Worm (Caenorhabditis elegans) whole organism, L3 larva: ENCODE data around the gene cyc-2.1.

Experiments used
- R02D3.7 ChIP-seq: fragments of 150-350 bp; optimal IDR thresholded peaks from 2 replicates; lab custom pipeline; 2014; ENCODE audit warnings: missing biosample characterization, missing genetic modification characterization
- ZK546.5 ChIP-seq: sonication (generic microtip); optimal IDR thresholded peaks from 2 replicates; lab custom pipeline; 2017; ENCODE audit warnings: missing biosample characterization, missing genetic modification characterization
- aly-2 ChIP-seq: fragments of 150-350 bp; optimal IDR thresholded peaks from 2 replicates; lab custom pipeline; 2014; ENCODE audit warnings: missing biosample characterization, missing genetic modification characterization
- ama-1 ChIP-seq: fragments of 150-350 bp; optimal IDR thresholded peaks from 2 replicates; lab custom pipeline; 2018
- ceh-28 ChIP-seq: fragments of 150-350 bp; optimal IDR thresholded peaks from 2 replicates; lab custom pipeline; 2014; ENCODE audit warnings: missing biosample characterization, missing genetic modification reagents, missing genetic modification characterization
- ceh-82 ChIP-seq: fragments of 150-350 bp; optimal IDR thresholded peaks from 2 replicates; lab custom pipeline; 2014; ENCODE audit warnings: missing biosample characterization, missing genetic modification characterization
- daf-12 ChIP-seq: fragments of 150-350 bp; optimal IDR thresholded peaks from 2 replicates; lab custom pipeline; 2014; ENCODE audit warnings: missing biosample characterization, missing genetic modification reagents, missing genetic modification characterization
- egl-27 ChIP-seq: sonication (generic microtip); optimal IDR thresholded peaks from 4 replicates; lab custom pipeline; 2017; ENCODE audit warnings: missing biosample characterization, missing genetic modification reagents, missing genetic modification characterization
- egl-5 ChIP-seq: fragments of 150-350 bp; optimal IDR thresholded peaks from 2 replicates; lab custom pipeline; 2017; ENCODE audit warnings: missing biosample characterization, missing genetic modification reagents, missing genetic modification characterization, inconsistent platforms
- elt-2 ChIP-seq: sonication (generic microtip); optimal IDR thresholded peaks from 2 replicates; lab custom pipeline; 2016; ENCODE audit warnings: missing genetic modification reagents, mild to moderate bottlenecking, missing genetic modification characterization, missing compliant biosample characterization
- elt-3 ChIP-seq, 3 experiments: fragments of 150-350 bp in 1 of 3; sonication (generic microtip) in 2 of 3; optimal IDR thresholded peaks; 2 replicates in 2 of 3; 4 replicates in 1 of 3; lab custom pipeline; 2014 to 2017; ENCODE audit warnings: missing biosample characterization in 3 of 3, missing genetic modification characterization in 3 of 3
- eor-1 ChIP-seq, 2 experiments: fragments of 150-350 bp; optimal IDR thresholded peaks; 2 replicates each; lab custom pipeline; 2014 to 2018; ENCODE audit warnings: missing biosample characterization in 2 of 2, missing genetic modification characterization in 2 of 2
- fkh-10 ChIP-seq: sonication (generic microtip); optimal IDR thresholded peaks from 2 replicates; lab custom pipeline; 2017; ENCODE audit warnings: missing biosample characterization, missing genetic modification reagents, missing genetic modification characterization
- fkh-2 ChIP-seq: fragments of 150-350 bp; optimal IDR thresholded peaks from 2 replicates; lab custom pipeline; 2014; ENCODE audit warnings: missing biosample characterization, missing genetic modification reagents, missing genetic modification characterization
- fos-1 ChIP-seq: fragments of 150-350 bp; optimal IDR thresholded peaks from 2 replicates; lab custom pipeline; 2014; ENCODE audit warnings: missing biosample characterization, missing genetic modification characterization
- hmg-11 ChIP-seq: sonication (generic microtip); optimal IDR thresholded peaks from 2 replicates; lab custom pipeline; 2016; ENCODE audit warnings: missing genetic modification characterization, missing compliant biosample characterization
- jun-1 ChIP-seq: fragments of 150-350 bp; optimal IDR thresholded peaks from 2 replicates; lab custom pipeline; 2014; ENCODE audit warnings: missing biosample characterization, missing genetic modification reagents, missing genetic modification characterization
- lin-15B ChIP-seq: fragments of 150-350 bp; optimal IDR thresholded peaks from 2 replicates; lab custom pipeline; 2014; ENCODE audit warnings: missing biosample characterization, missing genetic modification characterization
- lin-39 ChIP-seq: fragments of 150-350 bp; optimal IDR thresholded peaks from 2 replicates; lab custom pipeline; 2018; ENCODE audit warnings: missing biosample characterization, missing genetic modification reagents, missing genetic modification characterization
- lsy-12 ChIP-seq: sonication (generic microtip); optimal IDR thresholded peaks from 2 replicates; lab custom pipeline; 2016; ENCODE audit warnings: mild to moderate bottlenecking, missing genetic modification characterization, missing compliant biosample characterization
- mml-1 ChIP-seq: fragments of 150-350 bp; sonication (generic microtip); optimal IDR thresholded peaks from 3 replicates; lab custom pipeline; 2014; ENCODE audit warnings: missing biosample characterization, missing genetic modification characterization
- nfya-1 ChIP-seq: sonication (generic microtip); optimal IDR thresholded peaks from 2 replicates; lab custom pipeline; 2017; ENCODE audit warnings: missing genetic modification characterization, mild to moderate bottlenecking, missing compliant biosample characterization, antibody characterized with exemption, moderate library complexity; ENCODE audit not compliant: insufficient read depth
- nhr-11 ChIP-seq: fragments of 150-350 bp; optimal IDR thresholded peaks from 2 replicates; lab custom pipeline; 2014; ENCODE audit warnings: missing biosample characterization, missing genetic modification characterization
- nhr-23 ChIP-seq: fragments of 150-350 bp; optimal IDR thresholded peaks from 2 replicates; lab custom pipeline; 2014; ENCODE audit warnings: missing biosample characterization, missing genetic modification reagents, missing genetic modification characterization
- nhr-25 ChIP-seq: sonication (generic microtip); optimal IDR thresholded peaks from 2 replicates; lab custom pipeline; 2017; ENCODE audit warnings: missing biosample characterization, missing genetic modification characterization
- nhr-28 ChIP-seq: fragments of 150-350 bp; optimal IDR thresholded peaks from 2 replicates; lab custom pipeline; 2014; ENCODE audit warnings: missing biosample characterization, missing genetic modification characterization
- nhr-43 ChIP-seq: sonication (generic microtip); optimal IDR thresholded peaks from 2 replicates; lab custom pipeline; 2016; ENCODE audit warnings: mild to moderate bottlenecking, missing genetic modification characterization, missing compliant biosample characterization; ENCODE audit not compliant: poor library complexity, severe bottlenecking
- nhr-67 ChIP-seq: fragments of 150-350 bp; optimal IDR thresholded peaks from 2 replicates; lab custom pipeline; 2014; ENCODE audit warnings: missing biosample characterization, missing genetic modification characterization
- nhr-76 ChIP-seq: fragments of 150-350 bp; sonication (generic microtip); optimal IDR thresholded peaks from 5 replicates; lab custom pipeline; 2014; ENCODE audit warnings: missing biosample characterization, missing genetic modification characterization
- nhr-77 ChIP-seq: fragments of 150-350 bp; optimal IDR thresholded peaks from 2 replicates; lab custom pipeline; 2014; ENCODE audit warnings: missing biosample characterization, missing genetic modification characterization
- pha-4 ChIP-seq: fragments of 150-350 bp; optimal IDR thresholded peaks from 2 replicates; lab custom pipeline; 2014; ENCODE audit warnings: missing biosample characterization, missing genetic modification reagents, missing genetic modification characterization
- pqm-1 ChIP-seq: fragments of 150-350 bp; optimal IDR thresholded peaks from 2 replicates; lab custom pipeline; 2017; ENCODE audit warnings: missing biosample characterization, missing genetic modification characterization, inconsistent platforms
- sea-2 ChIP-seq: fragments of 150-350 bp; sonication (generic microtip); optimal IDR thresholded peaks from 4 replicates; lab custom pipeline; 2014; ENCODE audit warnings: missing biosample characterization, missing genetic modification reagents, missing genetic modification characterization
- snpc-4 ChIP-seq: fragments of 150-350 bp; optimal IDR thresholded peaks from 2 replicates; lab custom pipeline; 2014; ENCODE audit warnings: missing biosample characterization, missing genetic modification characterization
- tbx-2 ChIP-seq: sonication (generic microtip); optimal IDR thresholded peaks from 2 replicates; lab custom pipeline; 2016; ENCODE audit warnings: mild to moderate bottlenecking, missing genetic modification characterization, missing compliant biosample characterization
- unc-62 ChIP-seq: fragments of 150-350 bp; sonication (generic microtip); optimal IDR thresholded peaks from 4 replicates; lab custom pipeline; 2014; ENCODE audit warnings: missing biosample characterization, missing genetic modification reagents, missing genetic modification characterization
- ztf-4 ChIP-seq: fragments of 150-350 bp; optimal IDR thresholded peaks from 2 replicates; lab custom pipeline; 2014; ENCODE audit warnings: missing biosample characterization, missing genetic modification characterization

The cyc-2.1 gene

ce11 chrIV:4745422-4745821 is 3.4 kb downstream of the cyc-2.1 start, which contains the start of gene timm-17B.1 (continued):
- TF ChIP-seq nfya-1 (tag; lab: Kevin White, UChicago) (peak; percentile 81), fos-1 (no peak), tbx-2 (tag; lab: Kevin White, UChicago) (peak; percentile 49), sea-2 (GFP tag; lab: Kevin White, UChicago) (no peak), jun-1 (tag; lab: Kevin White, UChicago) (no peak), pha-4 (tag; lab: Kevin White, UChicago) (peak; percentile 79), mml-1 (tag; lab: Kevin White, UChicago) (no peak), elt-2 (tag; lab: Kevin White, UChicago) (peak; percentile 25), nhr-43 (tag; lab: Kevin White, UChicago) (peak; percentile 75), hmg-11 (tag; lab: Kevin White, UChicago) (peak; percentile 45), egl-5 (tag; lab: Kevin White, UChicago) (no peak), elt-3 (tag; optimal IDR thresholded peaks at IDR 0.05; lab: Kevin White, UChicago) (no peak), fkh-10 (GFP tag; lab: Kevin White, UChicago) (no peak), pqm-1 (tag; lab: Kevin White, UChicago) (no peak), ama-1 (no peak), daf-12 (no peak), ztf-4 (tag; lab: Kevin White, UChicago) (no peak), ceh-28 (tag; lab: Kevin White, UChicago) (peak; percentile 57), eor-1 (tag; optimal IDR thresholded peaks at IDR 0.05; lab: Kevin White, UChicago) (no peak), aly-2 (tag; lab: Kevin White, UChicago) (no peak)

- TF ChIP-seq lin-39 (tag; lab: Kevin White, UChicago) (no peak), nhr-67 (tag; lab: Kevin White, UChicago) (no peak), jun-1 (tag; lab: Kevin White, UChicago) (no peak), egl-27 (tag; lab: Kevin White, UChicago) (no peak), nhr-76 (tag; lab: Kevin White, UChicago) (no peak), unc-62 (no peak), sea-2 (GFP tag; lab: Kevin White, UChicago) (no peak), nhr-11 (tag; lab: Kevin White, UChicago) (no peak)
Observed at ce11 chrIV:4744167-4744566, 4.6 kb downstream of the cyc-2.1 start, which contains the start of gene hoe-1. Gene hoe-1 (minus strand): TSS chrIV:4744267.

DNA sequence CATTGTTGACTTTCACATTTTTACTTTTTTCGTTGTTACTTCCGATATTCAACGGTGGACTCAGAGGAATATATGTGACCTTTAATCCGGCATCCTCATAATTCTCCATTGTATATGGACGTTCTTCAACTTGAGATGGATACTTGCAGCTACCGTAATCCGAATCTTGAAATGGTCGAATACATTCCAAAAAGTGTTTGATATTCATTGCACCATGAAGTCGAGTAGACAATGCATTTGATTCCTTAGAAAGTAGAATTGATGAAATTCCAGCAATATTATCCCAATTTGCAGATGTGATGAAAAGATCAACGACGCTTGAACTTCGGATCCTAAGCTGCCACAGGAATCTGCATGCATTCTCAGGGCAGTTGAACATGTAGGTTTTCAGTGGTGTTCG is 6.3 kb downstream of the cyc-2.1 start:
- TF ChIP-seq ZK546.5 (no peak), lin-15B (no peak), lin-39 (tag; lab: Kevin White, UChicago) (no peak), nhr-11 (tag; lab: Kevin White, UChicago) (no peak), nhr-28 (tag; lab: Kevin White, UChicago) (no peak), unc-62 (no peak), fkh-2 (tag; lab: Kevin White, UChicago) (no peak)

DNA sequence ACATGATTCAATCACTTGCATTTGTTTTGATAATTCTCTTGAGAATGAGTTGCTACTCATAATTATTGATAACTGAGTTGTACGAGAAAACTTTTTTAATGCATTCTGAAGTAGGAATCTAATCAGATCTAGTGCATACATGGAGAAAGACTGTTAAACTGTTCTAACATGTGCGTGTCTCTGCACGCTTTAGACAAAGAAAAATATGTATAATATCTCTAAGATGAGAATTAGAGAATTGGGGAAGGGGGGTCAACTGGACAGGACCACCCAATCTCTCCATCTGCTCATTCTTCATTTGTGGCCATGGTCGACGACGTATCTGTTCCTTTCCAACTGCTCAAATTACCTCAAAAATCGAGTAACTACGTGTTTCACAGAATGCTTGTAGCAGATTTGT is 11.6 kb downstream of the cyc-2.1 start, which contains the start of gene fbxb-78:
fbxb-78 (plus strand) TSS at position 301 of the 400 bp plus-strand sequence.
- TF ChIP-seq tbx-2 (tag; lab: Kevin White, UChicago) = no peak
- TF ChIP-seq nhr-67 (tag; lab: Kevin White, UChicago) = no peak
- TF ChIP-seq nhr-11 (tag; lab: Kevin White, UChicago) = no peak
- TF ChIP-seq eor-1 (tag; optimal IDR thresholded peaks at IDR 0.05; lab: Kevin White, UChicago) = no peak
- no peak for TF ChIP-seq nhr-76 (tag; lab: Kevin White, UChicago)
- TF ChIP-seq ama-1 = no peak
- no peak for TF ChIP-seq ztf-4 (tag; lab: Kevin White, UChicago)

DNA sequence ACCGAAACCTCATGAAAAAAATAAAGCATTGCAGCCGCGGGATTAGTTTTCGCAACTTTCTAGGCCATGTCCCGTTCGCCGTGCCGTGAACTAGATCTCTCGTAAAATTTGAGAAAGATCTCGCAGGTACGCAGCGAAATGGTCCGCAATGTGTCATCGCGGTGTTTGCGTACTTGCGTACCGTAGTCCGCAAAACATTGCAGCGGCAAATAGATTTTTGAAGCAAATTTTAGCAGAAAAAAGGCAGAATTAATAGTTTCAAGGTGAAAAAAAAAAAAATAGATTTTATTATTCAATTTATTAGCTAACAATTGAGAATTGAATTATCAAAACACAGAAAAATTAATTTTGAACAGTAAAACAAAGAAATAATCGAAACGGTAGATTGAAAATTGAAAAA is 20.9 kb downstream of the cyc-2.1 start:
- peak; percentile 51 for TF ChIP-seq nhr-25 (tag; lab: Kevin White, UChicago)
- TF ChIP-seq R02D3.7 (tag; lab: Kevin White, UChicago) = peak; percentile 84
- peak; percentile 79 for TF ChIP-seq elt-2 (tag; lab: Kevin White, UChicago)
- peak; percentile 88 for TF ChIP-seq tbx-2 (tag; lab: Kevin White, UChicago)
- peak; percentile 60 for TF ChIP-seq nhr-77 (tag; lab: Kevin White, UChicago)
- peak; percentile 10 for TF ChIP-seq jun-1 (tag; lab: Kevin White, UChicago)
- peak; percentile 22 for TF ChIP-seq pha-4 (tag; lab: Kevin White, UChicago)
- TF ChIP-seq ceh-82 (tag; lab: Kevin White, UChicago) = peak; percentile 10
- TF ChIP-seq nhr-43 (tag; lab: Kevin White, UChicago) = peak; percentile 88
- TF ChIP-seq nhr-11 (tag; lab: Kevin White, UChicago) = peak; percentile 73
- peak; percentile 46 for TF ChIP-seq ZK546.5
- TF ChIP-seq lin-15B = peak; percentile 84
- TF ChIP-seq nfya-1 (tag; lab: Kevin White, UChicago) = peak; percentile 72
- TF ChIP-seq nhr-23 = peak; percentile 83
- peak; percentile 54 for TF ChIP-seq snpc-4 (tag; lab: Kevin White, UChicago)
- TF ChIP-seq lsy-12 (tag; lab: Kevin White, UChicago) = peak; percentile 92
- TF ChIP-seq ceh-28 (tag; lab: Kevin White, UChicago) = peak; percentile 40
